Worm (Caenorhabditis elegans) whole organism, early embryonic: ENCODE data around the gene col-163.

ENCODE experiments used
- F13C5.2 ChIP-seq: sonication (generic microtip); optimal IDR thresholded peaks from 2 replicates; lab custom pipeline; 2017; ENCODE audit warnings: mild to moderate bottlenecking, missing genetic modification characterization, inconsistent platforms, missing compliant biosample characterization
- aly-1 ChIP-seq: sonication (generic microtip); optimal IDR thresholded peaks from 2 replicates; lab custom pipeline; 2016; ENCODE audit warnings: missing genetic modification characterization, missing compliant biosample characterization
- ama-1 ChIP-seq: fragments of 150-350 bp; optimal IDR thresholded peaks from 2 replicates; lab custom pipeline; 2014
- ceh-36 ChIP-seq: sonication (generic microtip); optimal IDR thresholded peaks from 2 replicates; lab custom pipeline; 2016; ENCODE audit warnings: missing genetic modification characterization, inconsistent platforms, missing compliant biosample characterization
- ets-7 ChIP-seq: sonication (generic microtip); optimal IDR thresholded peaks from 2 replicates; lab custom pipeline; 2016; ENCODE audit warnings: missing genotype, missing genetic modification characterization, missing compliant biosample characterization
- flt-1 ChIP-seq: fragments of 200-800 bp; sonication (Bioruptor generic); IDR thresholded peaks from 2 replicates; pipeline ENCODE4 v1.3.6; 2022; ENCODE audit warnings: missing genetic modification characterization, missing compliant biosample characterization
- hmbx-1 ChIP-seq: sonication (generic microtip); optimal IDR thresholded peaks from 2 replicates; lab custom pipeline; 2016; ENCODE audit warnings: mild to moderate bottlenecking, missing genetic modification characterization, missing compliant biosample characterization
- hmg-4 ChIP-seq: fragments of 200-800 bp; sonication (Bioruptor generic); optimal IDR thresholded peaks from 2 replicates; lab custom pipeline; 2018; ENCODE audit warnings: mild to moderate bottlenecking, missing genetic modification characterization, missing compliant biosample characterization
- hnd-1 ChIP-seq: sonication (generic microtip); optimal IDR thresholded peaks from 2 replicates; lab custom pipeline; 2016; ENCODE audit warnings: missing genetic modification characterization, missing compliant biosample characterization
- pes-1 ChIP-seq: fragments of 200-800 bp; sonication (Bioruptor generic); IDR thresholded peaks from 2 replicates; pipeline ENCODE4 v1.3.6; 2022; ENCODE audit warnings: missing genetic modification reagents, missing genetic modification characterization, missing compliant biosample characterization
- sea-1 ChIP-seq: fragments of 200-800 bp; sonication (Bioruptor generic); conservative IDR thresholded peaks from 2 replicates; pipeline ENCODE4 v1.3.6; 2022; ENCODE audit warnings: missing genetic modification characterization, missing compliant biosample characterization
- tbx-11 ChIP-seq: fragments of 200-800 bp; sonication (Bioruptor generic); IDR thresholded peaks from 2 replicates; pipeline ENCODE4 v1.3.6; 2022; ENCODE audit warnings: missing genetic modification characterization, missing compliant biosample characterization
- tbx-37 ChIP-seq: fragments of 200-800 bp; sonication (Bioruptor generic); conservative IDR thresholded peaks from 2 replicates; pipeline ENCODE4 v1.3.6; 2022; ENCODE audit warnings: missing genetic modification reagents, missing genetic modification characterization, missing compliant biosample characterization
- tra-4 ChIP-seq: sonication (generic microtip); optimal IDR thresholded peaks from 2 replicates; lab custom pipeline; 2017; ENCODE audit warnings: missing genetic modification characterization, missing compliant biosample characterization

ce11 chrV:20573392-20573791 is 26.5 kb upstream of the col-163 start, which contains the start of gene F26F2.5:
- TF ChIP-seq tra-4 (tag; lab: Kevin White, UChicago) (no peak), hmg-4 (GFP tag; lab: Kevin White, UChicago) (no peak), flt-1 (GFP tag; lab: Robert Waterston, UW) (no peak), tbx-11 (no peak), ama-1 (no peak), pes-1 (GFP tag; lab: Robert Waterston, UW) (no peak), ets-7 (tag; lab: Kevin White, UChicago) (no peak), tbx-37 (GFP tag; lab: Robert Waterston, UW) (no peak), sea-1 (GFP tag; lab: Robert Waterston, UW) (no peak), F13C5.2 (tag; lab: Kevin White, UChicago) (no peak), hnd-1 (tag; lab: Kevin White, UChicago) (no peak), aly-1 (tag; lab: Kevin White, UChicago) (no peak), ceh-36 (no peak), hmbx-1 (no peak)
